Worm (Caenorhabditis elegans): ENCODE data around the gene cutl-2.

Gene cutl-2

DNA sequence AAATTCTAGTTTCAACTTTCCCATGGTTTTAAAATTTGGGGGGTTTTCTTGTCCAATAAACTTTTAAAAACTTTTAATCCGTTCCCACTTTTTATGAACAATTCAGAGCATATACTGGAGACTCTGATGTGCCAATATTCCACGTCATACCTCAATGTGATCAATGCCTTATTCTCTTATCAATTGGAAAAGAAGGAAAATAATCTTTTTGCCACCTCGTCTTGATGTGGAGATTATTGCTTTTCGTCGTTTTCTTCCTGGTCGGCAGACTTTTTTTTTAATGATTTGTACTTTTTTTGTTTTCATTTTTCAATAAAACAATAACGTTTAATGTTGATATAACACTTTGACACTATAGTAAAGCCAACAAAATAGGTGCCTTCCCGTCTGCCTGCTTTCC, 47.0 kb downstream of the cutl-2 start:
- no peak for TF ChIP-seq nhr-77 (tag; optimal IDR thresholded peaks at IDR 0.05)
- TF ChIP-seq mdl-1 (tag; optimal IDR thresholded peaks at IDR 0.05): no peak
- no peak for TF ChIP-seq daf-12 (tag; optimal IDR thresholded peaks at IDR 0.05)
- no peak for TF ChIP-seq ceh-9 (tag; optimal IDR thresholded peaks at IDR 0.05)
- TF ChIP-seq pqm-1 (tag; optimal IDR thresholded peaks at IDR 0.05): peak; percentile 50
- TF ChIP-seq elt-2 (tag; optimal IDR thresholded peaks at IDR 0.05): peak; percentile 67
- TF ChIP-seq egl-5 (tag; optimal IDR thresholded peaks at IDR 0.05): no peak
- no peak for TF ChIP-seq unc-62 (GFP tag; optimal IDR thresholded peaks at IDR 0.05)
- TF ChIP-seq nhr-67 (tag; optimal IDR thresholded peaks at IDR 0.05): no peak
- TF ChIP-seq mml-1 (tag; optimal IDR thresholded peaks at IDR 0.05): no peak

DNA sequence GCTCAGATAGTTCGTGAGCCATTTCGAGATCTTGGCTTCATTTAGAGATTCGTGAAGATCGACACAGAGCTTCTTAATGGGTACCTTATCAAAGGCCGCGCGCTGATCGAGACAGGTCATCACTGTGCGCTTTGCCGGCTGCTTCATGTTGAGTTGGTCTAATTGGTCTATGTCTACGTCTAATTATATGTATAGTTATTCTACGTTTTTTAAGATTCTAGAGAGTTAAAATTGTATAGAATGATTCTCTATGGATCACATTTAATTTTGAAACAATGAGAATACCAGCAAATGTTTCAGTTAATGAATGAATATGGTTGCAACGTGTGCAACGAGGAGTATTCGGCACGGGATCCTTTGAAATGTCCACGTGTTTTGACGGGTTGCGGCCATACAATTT, 49.8 kb downstream of the cutl-2 start, which contains the start of gene arc-1:
arc-1 (plus strand) TSS at position 301 of the 400 bp plus-strand sequence.
- TF ChIP-seq nhr-67 (tag; optimal IDR thresholded peaks at IDR 0.05) (no peak), skn-1 (tag; optimal IDR thresholded peaks at IDR 0.05) (no peak), egl-5 (tag; optimal IDR thresholded peaks at IDR 0.05) (no peak), unc-62 (GFP tag; optimal IDR thresholded peaks at IDR 0.05) (no peak), mdl-1 (tag; optimal IDR thresholded peaks at IDR 0.05) (no peak), nhr-237 (tag; optimal IDR thresholded peaks at IDR 0.05) (no peak), elt-2 (tag; optimal IDR thresholded peaks at IDR 0.05) (no peak), ztf-11 (tag; optimal IDR thresholded peaks at IDR 0.05) (no peak), fkh-2 (tag; optimal IDR thresholded peaks at IDR 0.05) (no peak), tbx-2 (tag; optimal IDR thresholded peaks at IDR 0.05) (no peak), nhr-28 (tag; optimal IDR thresholded peaks at IDR 0.05) (no peak), hmg-11 (tag; optimal IDR thresholded peaks at IDR 0.05) (no peak), zag-1 (tag; optimal IDR thresholded peaks at IDR 0.05) (no peak), ZK546.5 (tag; optimal IDR thresholded peaks at IDR 0.05) (no peak), ztf-4 (tag; optimal IDR thresholded peaks at IDR 0.05) (no peak)
